Worm (Caenorhabditis elegans): Measurements from ENCODE around the gene ergi-1.

ce11 chrX:2078822-2079221 is 43.8 kb upstream of the ergi-1 start:
- no peak for TF ChIP-seq elt-3 (tag; optimal IDR thresholded peaks at IDR 0.05)
- TF ChIP-seq ztf-11 (tag; optimal IDR thresholded peaks at IDR 0.05): no peak
- TF ChIP-seq nhr-2 (tag; optimal IDR thresholded peaks at IDR 0.05): no peak
- no peak for TF ChIP-seq ces-1 (GFP tag; optimal IDR thresholded peaks at IDR 0.05)
- no peak for TF ChIP-seq nhr-237 (tag; optimal IDR thresholded peaks at IDR 0.05)
- TF ChIP-seq mls-2 (tag; optimal IDR thresholded peaks at IDR 0.05): no peak
- no peak for TF ChIP-seq unc-62 (GFP tag; optimal IDR thresholded peaks at IDR 0.05)
